Worm (Caenorhabditis elegans) whole organism, mixed stage, embryonic: ENCODE results near the gene spcs-2.

Experiments used
- M03D4.4 ChIP-seq: sonication (generic microtip); optimal IDR thresholded peaks from 2 replicates; lab custom pipeline; 2017; ENCODE audit warnings: mild to moderate bottlenecking, missing genetic modification characterization, missing compliant biosample characterization
- bed-3 ChIP-seq: fragments of 200-800 bp; sonication (Bioruptor generic); optimal IDR thresholded peaks from 3 replicates; lab custom pipeline; 2018; ENCODE audit warnings: mild to moderate bottlenecking, missing genetic modification characterization, moderate library complexity, missing compliant biosample characterization
- blmp-1 ChIP-seq: fragments of 150-350 bp; optimal IDR thresholded peaks from 2 replicates; lab custom pipeline; 2014; ENCODE audit warnings: missing biosample characterization, missing genetic modification characterization
- ceh-83 ChIP-seq: fragments of 200-800 bp; sonication (Bioruptor generic); optimal IDR thresholded peaks from 2 replicates; lab custom pipeline; 2018; ENCODE audit warnings: mild to moderate bottlenecking, missing genetic modification characterization, missing compliant biosample characterization
- ces-1 ChIP-seq: fragments of 150-350 bp; optimal IDR thresholded peaks from 2 replicates; lab custom pipeline; 2014; ENCODE audit warnings: missing biosample characterization, missing genetic modification reagents, missing genetic modification characterization
- drap-1 ChIP-seq: fragments of 200-800 bp; sonication (Bioruptor generic); optimal IDR thresholded peaks from 3 replicates; lab custom pipeline; 2018; ENCODE audit warnings: mild to moderate bottlenecking, missing genetic modification characterization, missing compliant biosample characterization
- elt-3 ChIP-seq: fragments of 150-350 bp; optimal IDR thresholded peaks from 2 replicates; lab custom pipeline; 2014; ENCODE audit warnings: missing biosample characterization, missing genetic modification characterization
- flh-1 ChIP-seq: fragments of 200-800 bp; sonication (Bioruptor generic); optimal IDR thresholded peaks from 2 replicates; lab custom pipeline; 2018; ENCODE audit warnings: mild to moderate bottlenecking, missing genetic modification characterization, moderate library complexity, missing compliant biosample characterization
- ham-2 ChIP-seq: fragments of 200-800 bp; sonication (Bioruptor generic); optimal IDR thresholded peaks from 2 replicates; lab custom pipeline; 2018; ENCODE audit warnings: mild to moderate bottlenecking, missing genetic modification characterization, missing compliant biosample characterization
- lin-13 ChIP-seq: fragments of 150-350 bp; optimal IDR thresholded peaks from 2 replicates; lab custom pipeline; 2014; ENCODE audit warnings: missing biosample characterization, missing genetic modification characterization
- lin-32 ChIP-seq: fragments of 200-800 bp; sonication (Bioruptor generic); optimal IDR thresholded peaks from 2 replicates; lab custom pipeline; 2018; ENCODE audit warnings: mild to moderate bottlenecking, missing genetic modification characterization, missing compliant biosample characterization
- lsy-2 ChIP-seq: fragments of 150-350 bp; optimal IDR thresholded peaks from 2 replicates; lab custom pipeline; 2014; ENCODE audit warnings: missing biosample characterization, missing genetic modification characterization
- mab-5 ChIP-seq: fragments of 150-350 bp; optimal IDR thresholded peaks from 2 replicates; lab custom pipeline; 2014; ENCODE audit warnings: missing biosample characterization, missing genetic modification characterization
- mep-1 ChIP-seq: fragments of 150-350 bp; optimal IDR thresholded peaks from 2 replicates; lab custom pipeline; 2017; ENCODE audit warnings: missing biosample characterization, missing genetic modification reagents, missing genetic modification characterization, inconsistent platforms
- mls-2 ChIP-seq: sonication (generic microtip); optimal IDR thresholded peaks from 2 replicates; lab custom pipeline; 2016; ENCODE audit warnings: mild to moderate bottlenecking, missing genetic modification characterization, moderate library complexity, missing compliant biosample characterization
- nhr-12 ChIP-seq: fragments of 150-350 bp; optimal IDR thresholded peaks from 2 replicates; lab custom pipeline; 2014; ENCODE audit warnings: missing biosample characterization, missing genetic modification characterization
- nhr-237 ChIP-seq: fragments of 150-350 bp; optimal IDR thresholded peaks from 2 replicates; lab custom pipeline; 2014; ENCODE audit warnings: missing biosample characterization, missing genetic modification characterization
- nhr-76 ChIP-seq: sonication (generic microtip); optimal IDR thresholded peaks from 2 replicates; lab custom pipeline; 2017; ENCODE audit warnings: missing biosample characterization, missing genetic modification characterization
- sem-2 ChIP-seq: fragments of 200-800 bp; sonication (Bioruptor generic); optimal IDR thresholded peaks from 2 replicates; lab custom pipeline; 2018; ENCODE audit warnings: mild to moderate bottlenecking, missing genetic modification characterization, missing compliant biosample characterization
- snpc-4 ChIP-seq: fragments of 150-350 bp; optimal IDR thresholded peaks from 2 replicates; lab custom pipeline; 2014; ENCODE audit warnings: missing biosample characterization, missing genetic modification characterization
- sptf-1 ChIP-seq: sonication (generic microtip); optimal IDR thresholded peaks from 2 replicates; lab custom pipeline; 2017; ENCODE audit warnings: mild to moderate bottlenecking, missing genetic modification characterization, moderate library complexity, missing compliant biosample characterization
- tbx-8 ChIP-seq: fragments of 200-800 bp; sonication (Bioruptor generic); optimal IDR thresholded peaks from 2 replicates; lab custom pipeline; 2018; ENCODE audit warnings: mild to moderate bottlenecking, missing genetic modification characterization, moderate library complexity, missing compliant biosample characterization
- unc-120 ChIP-seq: sonication (generic microtip); optimal IDR thresholded peaks from 2 replicates; lab custom pipeline; 2017; ENCODE audit warnings: missing genetic modification characterization, missing compliant biosample characterization; ENCODE audit not compliant: poor library complexity, severe bottlenecking
- unc-39 ChIP-seq: fragments of 150-350 bp; optimal IDR thresholded peaks from 2 replicates; lab custom pipeline; 2014; ENCODE audit warnings: missing biosample characterization, missing genetic modification characterization
- unc-62 ChIP-seq: fragments of 150-350 bp; optimal IDR thresholded peaks from 2 replicates; lab custom pipeline; 2014; ENCODE audit warnings: missing biosample characterization, missing genetic modification reagents, missing genetic modification characterization
- zip-8 ChIP-seq: fragments of 150-350 bp; optimal IDR thresholded peaks from 2 replicates; lab custom pipeline; 2014; ENCODE audit warnings: missing biosample characterization, missing genetic modification characterization
- ztf-11 ChIP-seq: fragments of 150-350 bp; optimal IDR thresholded peaks from 2 replicates; lab custom pipeline; 2014; ENCODE audit warnings: missing biosample characterization, missing genetic modification characterization

Gene spcs-2

ce11 chrIII:12847623-12848022 is 27.2 kb upstream of the spcs-2 start:
- TF ChIP-seq nhr-12 (tag; lab: Kevin White, UChicago) = no peak
- no peak for TF ChIP-seq mab-5 (tag; lab: Kevin White, UChicago)
- TF ChIP-seq ztf-11 = no peak
- TF ChIP-seq sem-2 (GFP tag; lab: Kevin White, UChicago) = no peak
- TF ChIP-seq tbx-8 (GFP tag; lab: Kevin White, UChicago) = no peak
- TF ChIP-seq elt-3 (tag; lab: Kevin White, UChicago) = peak; percentile 53
- TF ChIP-seq, all 35 proteins: peak for 1

- no peak for TF ChIP-seq unc-120 (tag; lab: Kevin White, UChicago)
- TF ChIP-seq mab-5 (tag; lab: Kevin White, UChicago) = no peak
- no peak for TF ChIP-seq mep-1 (tag; lab: Kevin White, UChicago)
- TF ChIP-seq mls-2 (tag; lab: Kevin White, UChicago) = no peak
- no peak for TF ChIP-seq elt-3 (tag; lab: Kevin White, UChicago)
- no peak for TF ChIP-seq lin-13 (tag; lab: Kevin White, UChicago)
- no peak for TF ChIP-seq unc-39 (tag; lab: Kevin White, UChicago)
- TF ChIP-seq ham-2 (GFP tag; lab: Kevin White, UChicago) = no peak
- TF ChIP-seq lsy-2 = no peak
- no peak for TF ChIP-seq ces-1 (GFP tag; lab: Kevin White, UChicago)
- TF ChIP-seq ztf-11 = no peak
- TF ChIP-seq nhr-76 = no peak
- no peak for TF ChIP-seq flh-1 (GFP tag; lab: Kevin White, UChicago)
- TF ChIP-seq ceh-83 = no peak
- no peak for TF ChIP-seq nhr-12 (tag; lab: Kevin White, UChicago)
- no peak for TF ChIP-seq sptf-1 (tag; lab: Kevin White, UChicago)
- TF ChIP-seq lin-32 (GFP tag; lab: Kevin White, UChicago) = no peak
- no peak for TF ChIP-seq sem-2 (GFP tag; lab: Kevin White, UChicago)
Measured at ce11 chrIII:12848981-12849589, 25.7 kb upstream of the spcs-2 start.

- TF ChIP-seq drap-1 (GFP tag; lab: Kevin White, UChicago) (no peak), ztf-11 (no peak), mls-2 (tag; lab: Kevin White, UChicago) (no peak), bed-3 (GFP tag; lab: Kevin White, UChicago) (no peak), tbx-8 (GFP tag; lab: Kevin White, UChicago) (no peak), lin-13 (tag; lab: Kevin White, UChicago) (no peak), zip-8 (no peak), ces-1 (GFP tag; lab: Kevin White, UChicago) (no peak), snpc-4 (no peak)
Measured at ce11 chrIII:12849691-12850090, 25.1 kb upstream of the spcs-2 start.

- peak; percentile 34 for TF ChIP-seq blmp-1
- TF ChIP-seq elt-3 (tag; lab: Kevin White, UChicago) = peak; percentile 15
- peak; percentile 61 for TF ChIP-seq nhr-237 (tag; lab: Kevin White, UChicago)
- peak; percentile 36 for TF ChIP-seq unc-62 (GFP tag; lab: Kevin White, UChicago)
- no peak for TF ChIP-seq lin-13 (tag; lab: Kevin White, UChicago)
Measured at ce11 chrIII:12851034-12851433, 23.8 kb upstream of the spcs-2 start.

- TF ChIP-seq drap-1 (GFP tag; lab: Kevin White, UChicago) = no peak
Measured at ce11 chrIII:12855394-12855793, 19.4 kb upstream of the spcs-2 start, which contains the start of gene Y37D8A.5. TSS of gene Y37D8A.5 (minus strand) at chrIII:12855494.

- no peak for TF ChIP-seq M03D4.4 (tag; lab: Kevin White, UChicago)
- no peak for TF ChIP-seq flh-1 (GFP tag; lab: Kevin White, UChicago)
- no peak for TF ChIP-seq unc-120 (tag; lab: Kevin White, UChicago)
- TF ChIP-seq ces-1 (GFP tag; lab: Kevin White, UChicago) = no peak
- no peak for TF ChIP-seq sptf-1 (tag; lab: Kevin White, UChicago)
- TF ChIP-seq, all 35 proteins: peak for 0
Measured at ce11 chrIII:12856628-12857027, 18.2 kb upstream of the spcs-2 start, which contains the start of gene Y37D8A.26. TSS of gene Y37D8A.26 (minus strand) at chrIII:12856728.
